Worm (Caenorhabditis elegans) whole organism, L1 larva: ENCODE measurements around the gene F25E5.2.

Experiments
- ama-1 ChIP-seq: fragments of 150-350 bp; optimal IDR thresholded peaks from 2 replicates; lab custom pipeline; 2014
- ceh-82 ChIP-seq, 3 experiments: fragments of 150-350 bp in 1 of 3; sonication (generic microtip) in 2 of 3; optimal IDR thresholded peaks; 2 replicates each; lab custom pipeline; 2014 to 2017; ENCODE audit warnings: missing biosample characterization in 3 of 3, missing genetic modification characterization in 3 of 3
- elt-2 ChIP-seq: sonication (generic microtip); optimal IDR thresholded peaks from 2 replicates; lab custom pipeline; 2016; ENCODE audit warnings: missing genetic modification characterization, mild to moderate bottlenecking, inconsistent platforms, missing compliant biosample characterization, missing genetic modification reagents
- fkh-8 ChIP-seq: sonication (generic microtip); optimal IDR thresholded peaks from 2 replicates; lab custom pipeline; 2016; ENCODE audit warnings: mild to moderate bottlenecking, missing genetic modification characterization, missing compliant biosample characterization
- nhr-19 ChIP-seq: fragments of 200-800 bp; sonication (Bioruptor generic); conservative IDR thresholded peaks from 2 replicates; pipeline ENCODE4 v1.3.6; 2022; ENCODE audit warnings: missing genetic modification characterization, missing compliant biosample characterization
- nhr-77 ChIP-seq: fragments of 150-350 bp; optimal IDR thresholded peaks from 2 replicates; lab custom pipeline; 2014; ENCODE audit warnings: missing biosample characterization, missing genetic modification characterization
- snpc-4 ChIP-seq: fragments of 150-350 bp; optimal IDR thresholded peaks from 2 replicates; lab custom pipeline; 2014; ENCODE audit warnings: missing biosample characterization, missing genetic modification characterization
- zag-1 ChIP-seq: fragments of 150-350 bp; optimal IDR thresholded peaks from 2 replicates; lab custom pipeline; 2014; ENCODE audit warnings: missing biosample characterization, missing genetic modification characterization

ce11 chrV:7497440-7497839 lies 42.3 kb downstream of the F25E5.2 start, which contains the start of gene srh-79:
- no peak for TF ChIP-seq nhr-19 (GFP tag; lab: Robert Waterston, UW)
- no peak for TF ChIP-seq zag-1 (tag; lab: Kevin White, UChicago)
- TF ChIP-seq ceh-82 (tag; optimal IDR thresholded peaks at IDR 0.05; lab: Kevin White, UChicago) = no peak
- TF ChIP-seq elt-2 (tag; lab: Kevin White, UChicago) = no peak
- TF ChIP-seq nhr-77 (tag; lab: Kevin White, UChicago) = no peak
- TF ChIP-seq ama-1 = no peak
- no peak for TF ChIP-seq snpc-4 (tag; lab: Kevin White, UChicago)
- no peak for TF ChIP-seq fkh-8
